Worm (Caenorhabditis elegans): Measurements from ENCODE around the gene nhr-219.

Gene nhr-219

DNA sequence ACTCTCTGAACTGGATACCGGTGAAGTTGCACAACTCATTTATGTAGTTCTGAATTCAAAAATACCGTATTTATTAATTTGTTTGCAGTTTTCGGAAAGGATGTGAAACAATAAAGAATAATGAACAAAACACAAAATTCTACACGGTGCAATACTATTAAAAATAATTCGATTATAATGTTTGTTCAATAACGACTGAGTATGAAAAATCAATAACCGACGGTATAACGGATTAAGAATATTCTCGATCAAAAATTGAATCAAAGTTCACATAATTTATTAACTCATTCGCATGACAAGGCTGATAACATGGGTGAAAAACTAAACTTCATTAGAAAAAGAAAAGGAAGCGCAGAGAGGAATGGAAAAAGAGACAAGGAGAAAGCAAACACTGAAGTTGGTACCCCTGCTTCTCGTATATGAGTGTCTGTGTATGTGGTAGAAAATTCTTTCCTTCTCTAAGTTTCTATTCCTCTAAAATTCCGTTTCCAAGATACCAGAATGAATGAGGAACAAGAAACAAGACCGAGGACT is 9.0 kb upstream of the nhr-219 start, which contains the start of gene nhr-143:
Gene nhr-143, minus strand, starts transcription at position 51 of the 534 bp plus-strand sequence.
- peak; percentile 56 for TF ChIP-seq pqm-1 (tag; optimal IDR thresholded peaks at IDR 0.05)
- no peak for TF ChIP-seq zag-1 (tag; optimal IDR thresholded peaks at IDR 0.05)
- peak; percentile 55 for TF ChIP-seq elt-2 (tag; optimal IDR thresholded peaks at IDR 0.05)
- TF ChIP-seq unc-62 (GFP tag; optimal IDR thresholded peaks at IDR 0.05): no peak
- TF ChIP-seq ama-1 (optimal IDR thresholded peaks at IDR 0.05): no peak
- no peak for TF ChIP-seq nhr-23 (tag; optimal IDR thresholded peaks at IDR 0.05)
- TF ChIP-seq ceh-28 (tag; optimal IDR thresholded peaks at IDR 0.05): peak; percentile 11
- TF ChIP-seq pha-4 (tag; optimal IDR thresholded peaks at IDR 0.05): peak; percentile 20
- no peak for TF ChIP-seq elt-1 (tag; optimal IDR thresholded peaks at IDR 0.05)
- TF ChIP-seq nhr-25 (tag; optimal IDR thresholded peaks at IDR 0.05): peak; percentile 31
- no peak for TF ChIP-seq skn-1 (tag; optimal IDR thresholded peaks at IDR 0.05)
- TF ChIP-seq nhr-77 (tag; optimal IDR thresholded peaks at IDR 0.05): no peak
- no peak for TF ChIP-seq lsy-12 (tag; optimal IDR thresholded peaks at IDR 0.05)
- TF ChIP-seq jun-1 (tag; optimal IDR thresholded peaks at IDR 0.05): no peak

DNA sequence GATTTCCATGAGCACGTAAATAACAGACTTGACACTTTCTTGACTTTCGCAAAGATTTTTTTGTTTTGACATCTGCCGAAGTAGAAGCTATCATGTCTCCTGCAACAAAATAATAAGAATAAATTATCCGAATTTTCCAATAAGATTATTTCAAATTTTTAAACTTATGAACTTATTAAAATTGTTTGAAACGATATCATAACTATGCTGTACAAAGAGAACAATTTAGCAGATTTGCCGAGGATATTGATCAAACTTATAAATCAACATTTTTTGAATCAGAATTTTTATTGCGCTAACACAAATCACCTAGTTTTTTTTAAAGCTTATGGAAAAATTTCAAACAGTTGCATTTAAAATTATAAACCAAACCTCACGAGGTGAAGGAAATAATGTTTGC is 6.3 kb upstream of the nhr-219 start, which contains the start of gene nhr-195:
Gene nhr-195, minus strand, starts transcription at position 101 of the 400 bp plus-strand sequence.
- TF ChIP-seq nfya-1 (tag; optimal IDR thresholded peaks at IDR 0.05; ENCODE audit: insufficient read depth) (no peak), daf-12 (tag; optimal IDR thresholded peaks at IDR 0.05) (no peak), elt-1 (tag; optimal IDR thresholded peaks at IDR 0.05) (no peak), fkh-10 (GFP tag; optimal IDR thresholded peaks at IDR 0.05) (no peak), mml-1 (tag; optimal IDR thresholded peaks at IDR 0.05) (no peak), lin-15B (tag; optimal IDR thresholded peaks at IDR 0.05) (no peak), ama-1 (optimal IDR thresholded peaks at IDR 0.05) (no peak), nhr-237 (tag; optimal IDR thresholded peaks at IDR 0.05) (no peak), jun-1 (tag; optimal IDR thresholded peaks at IDR 0.05) (no peak), nhr-11 (tag; optimal IDR thresholded peaks at IDR 0.05) (no peak), sea-2 (GFP tag; optimal IDR thresholded peaks at IDR 0.05) (no peak), fos-1 (tag; optimal IDR thresholded peaks at IDR 0.05) (no peak), nhr-25 (tag; optimal IDR thresholded peaks at IDR 0.05) (no peak), ceh-16 (tag; optimal IDR thresholded peaks at IDR 0.05) (no peak)

DNA sequence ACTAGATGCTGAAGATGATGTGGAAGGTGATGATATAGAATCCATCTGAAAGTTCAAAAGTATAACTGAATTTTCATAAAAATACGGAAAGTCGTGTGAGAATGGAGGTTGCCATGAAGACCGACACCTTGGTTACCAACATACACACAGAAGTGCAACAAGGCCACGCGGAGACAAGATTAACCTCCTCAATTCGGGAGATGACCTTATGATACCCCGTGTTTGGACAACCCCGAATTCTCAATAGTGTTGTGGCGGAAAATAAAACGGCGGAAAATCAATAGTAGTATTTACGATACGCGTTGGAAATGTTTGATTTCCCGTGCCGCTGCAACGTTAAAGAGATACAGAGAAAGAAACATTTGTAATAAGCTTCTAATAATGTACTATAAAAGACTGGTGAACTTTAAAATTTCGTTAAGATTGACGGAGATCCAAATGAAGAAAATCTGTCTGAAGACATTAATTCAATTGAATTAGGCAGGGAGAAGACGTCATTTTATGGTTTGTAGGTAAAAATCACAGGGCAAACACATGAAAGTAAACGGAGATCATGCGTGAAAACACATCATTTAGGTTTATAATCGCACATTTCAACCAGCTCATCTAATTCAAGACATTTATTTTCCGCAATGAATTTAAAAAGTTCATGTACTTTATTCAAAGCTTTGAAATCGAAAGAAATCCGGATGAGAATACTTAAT is 1.8 kb downstream of the nhr-219 start, which contains the start of gene nhr-44:
Gene nhr-44, minus strand, starts transcription at position 51 of the 704 bp plus-strand sequence.
- no peak for TF ChIP-seq R02D3.7 (tag; optimal IDR thresholded peaks at IDR 0.05)
- no peak for TF ChIP-seq elt-3 (tag; optimal IDR thresholded peaks at IDR 0.05)
- no peak for TF ChIP-seq nhr-76 (tag; optimal IDR thresholded peaks at IDR 0.05)
- peak; percentile 78 for TF ChIP-seq nhr-25 (tag; optimal IDR thresholded peaks at IDR 0.05)
- TF ChIP-seq fkh-10 (GFP tag; optimal IDR thresholded peaks at IDR 0.05): no peak
- peak; percentile 46 for TF ChIP-seq pha-4 (tag; optimal IDR thresholded peaks at IDR 0.05)
- no peak for TF ChIP-seq nhr-77 (tag; optimal IDR thresholded peaks at IDR 0.05)

DNA sequence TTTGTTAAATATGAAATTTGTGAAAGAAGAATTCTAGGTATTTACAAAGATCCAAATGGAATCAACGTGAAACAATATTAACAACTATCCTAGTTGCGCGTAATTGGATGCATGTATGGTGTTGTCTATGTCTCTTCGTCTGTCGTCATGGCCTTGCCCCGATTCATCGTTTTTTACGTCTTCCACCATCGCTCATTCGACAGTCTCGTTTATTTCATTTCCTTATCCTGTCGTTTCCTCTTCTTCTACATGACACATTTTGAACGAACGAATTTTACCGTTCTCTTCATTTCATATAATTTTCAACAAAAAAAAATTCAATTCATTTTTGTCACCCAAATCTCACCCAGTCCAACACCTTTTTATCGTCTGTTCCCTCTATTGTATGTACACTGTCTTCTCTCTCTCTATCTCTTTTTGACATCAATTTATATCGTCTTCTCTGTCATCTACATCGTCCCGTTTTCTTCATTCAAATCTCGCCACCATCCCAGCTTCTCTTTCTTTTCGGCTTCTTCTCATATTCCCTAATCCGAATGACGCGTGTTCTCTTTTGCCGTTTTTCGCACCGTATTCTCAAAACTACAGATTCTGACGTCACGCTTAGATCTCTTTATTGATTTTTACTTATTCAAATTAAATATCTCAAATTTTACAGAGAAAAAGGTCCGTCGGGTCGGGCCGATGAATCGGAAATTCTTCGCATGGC is 9.4 kb downstream of the nhr-219 start, which contains the start of gene ttc-17:
Gene ttc-17, plus strand, starts transcription at position 659 of the 709 bp plus-strand sequence.
- TF ChIP-seq pha-4 (tag; optimal IDR thresholded peaks at IDR 0.05) (no peak), nhr-25 (tag; optimal IDR thresholded peaks at IDR 0.05) (peak; percentile 65), elt-1 (tag; optimal IDR thresholded peaks at IDR 0.05) (no peak)

DNA sequence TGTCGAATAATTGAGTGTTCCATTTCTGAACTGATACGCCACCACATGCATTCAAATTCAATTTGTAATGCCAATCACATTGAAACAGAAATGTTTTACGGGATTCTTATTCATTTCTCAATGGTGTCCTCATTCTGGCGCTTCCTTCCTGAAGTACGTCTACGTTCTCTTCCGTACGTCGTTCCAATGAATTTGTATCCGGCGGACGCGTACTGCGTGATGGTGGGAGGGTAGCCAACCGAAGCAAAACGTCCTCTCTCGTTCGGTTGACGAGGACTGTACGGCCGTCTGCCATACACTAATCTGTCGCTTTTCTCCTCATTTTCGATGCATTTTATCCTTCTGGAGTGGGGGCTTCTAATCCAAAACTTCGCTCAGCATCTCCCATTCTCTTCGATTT is 16.1 kb downstream of the nhr-219 start:
- no peak for TF ChIP-seq pqm-1 (tag; optimal IDR thresholded peaks at IDR 0.05)
- no peak for TF ChIP-seq pha-4 (tag; optimal IDR thresholded peaks at IDR 0.05)
- TF ChIP-seq jun-1 (tag; optimal IDR thresholded peaks at IDR 0.05): no peak
- TF ChIP-seq daf-12 (tag; optimal IDR thresholded peaks at IDR 0.05): no peak

DNA sequence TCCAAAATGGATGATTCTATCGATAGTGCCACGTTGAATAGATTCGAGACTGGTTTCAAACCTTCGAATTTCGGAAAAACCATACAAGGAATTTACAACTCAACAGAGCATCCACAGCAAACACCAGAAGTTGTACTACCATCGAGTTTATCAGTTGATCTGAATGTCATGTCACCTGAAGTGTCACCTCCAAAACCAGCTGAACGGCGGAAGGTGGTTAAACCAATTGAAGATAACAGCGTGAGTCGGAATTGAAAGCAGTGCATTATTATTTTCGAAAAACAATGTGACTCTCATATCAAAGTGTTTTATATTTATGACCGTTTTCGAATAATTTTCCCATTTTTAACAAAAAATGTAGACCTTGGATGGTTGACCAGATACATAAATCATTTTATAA is 17.0 kb downstream of the nhr-219 start:
- peak; percentile 66 for TF ChIP-seq pqm-1 (tag; optimal IDR thresholded peaks at IDR 0.05)
- TF ChIP-seq fkh-10 (GFP tag; optimal IDR thresholded peaks at IDR 0.05): no peak
- TF ChIP-seq elt-2 (tag; optimal IDR thresholded peaks at IDR 0.05): peak; percentile 82

All from whole organism, L3 larva.